Worm (Caenorhabditis elegans): Measurements from ENCODE around the gene txt-8.
A peak's percentile ranks its signal among the peaks of the same experiment; 100 is the strongest.

The txt-8 gene

ce11 chrV:18414051-18414450 lies at the start of gene txt-8:
Gene txt-8, plus strand, starts transcription at chrV:18414351.
- TF ChIP-seq duxl-1 (tag; optimal IDR thresholded peaks at IDR 0.05; ENCODE audit: poor library complexity) (no peak), nhr-42 (GFP tag; IDR thresholded peaks at IDR 0.05) (no peak), spr-1 (tag; optimal IDR thresholded peaks at IDR 0.05) (no peak), zfp-3 (GFP tag; conservative IDR thresholded peaks at IDR 0.05) (no peak), daf-16 (GFP tag; optimal IDR thresholded peaks at IDR 0.05) (no peak), daf-16 (tag; optimal IDR thresholded peaks at IDR 0.05) (no peak), hlh-11 (tag; optimal IDR thresholded peaks at IDR 0.05) (no peak), dpl-1 (GFP tag; optimal IDR thresholded peaks at IDR 0.05) (no peak), sdz-12 (GFP tag; optimal IDR thresholded peaks at IDR 0.05) (no peak), ztf-7 (tag; optimal IDR thresholded peaks at IDR 0.05) (no peak), lin-29 (GFP tag; IDR thresholded peaks at IDR 0.05) (no peak), ama-1 (optimal IDR thresholded peaks at IDR 0.05) (no peak), nhr-102 (tag; optimal IDR thresholded peaks at IDR 0.05) (no peak), nhr-111 (GFP tag; optimal IDR thresholded peaks at IDR 0.05) (no peak), lin-38 (GFP tag; IDR thresholded peaks at IDR 0.05) (no peak), F37D6.2 (tag; optimal IDR thresholded peaks at IDR 0.05) (no peak), dmd-8 (GFP tag; IDR thresholded peaks at IDR 0.05) (no peak), nhr-25 (tag; optimal IDR thresholded peaks at IDR 0.05; ENCODE audit: borderline replicate concordance, insufficient read depth) (no peak), nhr-41 (GFP tag; IDR thresholded peaks at IDR 0.05) (no peak), dmd-9 (GFP tag; IDR thresholded peaks at IDR 0.05) (no peak)

- TF ChIP-seq pqm-1 (tag; optimal IDR thresholded peaks at IDR 0.05) (no peak), egl-27 (tag; optimal IDR thresholded peaks at IDR 0.05) (no peak), vab-7 (GFP tag; IDR thresholded peaks at IDR 0.05) (no peak), T26A8.4 (GFP tag; IDR thresholded peaks at IDR 0.05) (no peak), nhr-41 (GFP tag; IDR thresholded peaks at IDR 0.05) (no peak)
These were observed 49.6 kb upstream of the txt-8 start, which contains the start of gene C08E8.9 for ce11 chrV:18364558-18364957. Gene C08E8.9, plus strand, starts transcription at chrV:18364858.

ce11 chrV:18368322-18368721 lies 45.8 kb upstream of the txt-8 start, which contains the start of gene C08E8.6:
Gene C08E8.6, minus strand, starts transcription at chrV:18368422.
- no peak for TF ChIP-seq lin-15B (tag; optimal IDR thresholded peaks at IDR 0.05)
- no peak for TF ChIP-seq daf-8 (GFP tag; IDR thresholded peaks at IDR 0.05)
- TF ChIP-seq egl-27 (tag; optimal IDR thresholded peaks at IDR 0.05): no peak

ce11 chrV:18371028-18371427 lies 43.1 kb upstream of the txt-8 start:
- 0 out of 2 replicates have a peak, but pooled peaks have one; percentile 6 for TF ChIP-seq lin-38 (GFP tag; IDR thresholded peaks at IDR 0.05)
- no peak for TF ChIP-seq daf-16 (GFP tag; optimal IDR thresholded peaks at IDR 0.05)
- peak; percentile 35 for TF ChIP-seq daf-16 (tag; optimal IDR thresholded peaks at IDR 0.05)
- TF ChIP-seq nhr-76 (tag; optimal IDR thresholded peaks at IDR 0.05): no peak
- TF ChIP-seq mxl-2 (GFP tag; conservative IDR thresholded peaks at IDR 0.05): no peak

- no peak for TF ChIP-seq hlh-11 (tag; optimal IDR thresholded peaks at IDR 0.05)
- TF ChIP-seq daf-8 (GFP tag; IDR thresholded peaks at IDR 0.05): no peak
- peak; percentile 61 for TF ChIP-seq pqm-1 (tag; optimal IDR thresholded peaks at IDR 0.05)
- TF ChIP-seq zip-2 (tag; optimal IDR thresholded peaks at IDR 0.05): no peak
- TF ChIP-seq fos-1 (tag; optimal IDR thresholded peaks at IDR 0.05): no peak
- TF ChIP-seq lin-39 (tag; optimal IDR thresholded peaks at IDR 0.05): no peak
- no peak for TF ChIP-seq rbr-2 (tag; optimal IDR thresholded peaks at IDR 0.05)
- peak; percentile 6 for TF ChIP-seq nhr-77 (tag; optimal IDR thresholded peaks at IDR 0.05)
- TF ChIP-seq madf-5 (GFP tag; IDR thresholded peaks at IDR 0.05): no peak
- TF ChIP-seq spr-1 (tag; optimal IDR thresholded peaks at IDR 0.05): no peak
- no peak for TF ChIP-seq unc-130 (GFP tag; optimal IDR thresholded peaks at IDR 0.05)
- no peak for TF ChIP-seq tag-97 (GFP tag; IDR thresholded peaks at IDR 0.05)
- no peak for TF ChIP-seq snpc-4 (tag; optimal IDR thresholded peaks at IDR 0.05)
- no peak for TF ChIP-seq mxl-3 (GFP tag; optimal IDR thresholded peaks at IDR 0.05)
- TF ChIP-seq attf-4 (tag; optimal IDR thresholded peaks at IDR 0.05): no peak
- no peak for TF ChIP-seq T26A8.4 (GFP tag; IDR thresholded peaks at IDR 0.05)
- no peak for TF ChIP-seq dmd-8 (GFP tag; IDR thresholded peaks at IDR 0.05)
- TF ChIP-seq lim-7 (GFP tag; IDR thresholded peaks at IDR 0.05): no peak
- TF ChIP-seq lsy-2 (tag; optimal IDR thresholded peaks at IDR 0.05): no peak
- no peak for TF ChIP-seq hmg-1.1 (GFP tag; IDR thresholded peaks at IDR 0.05)
- no peak for TF ChIP-seq lin-1 (GFP tag; IDR thresholded peaks at IDR 0.05)
- no peak for TF ChIP-seq nhr-11 (tag; optimal IDR thresholded peaks at IDR 0.05)
- TF ChIP-seq dmd-9 (GFP tag; IDR thresholded peaks at IDR 0.05): no peak
- TF ChIP-seq R02D3.7 (tag; optimal IDR thresholded peaks at IDR 0.05): no peak
These were observed 42.6 kb upstream of the txt-8 start, which contains the start of gene C08E8.4 for ce11 chrV:18371579-18371978. Gene C08E8.4, plus strand, starts transcription at chrV:18371846.
